Worm (Caenorhabditis elegans) whole organism, L2 larva: ENCODE measurements around the gene C06B3.6.

Experiments used
- ceh-82 ChIP-seq: fragments of 150-350 bp; optimal IDR thresholded peaks from 2 replicates; lab custom pipeline; 2014; ENCODE audit warnings: missing biosample characterization, missing genetic modification characterization
- egl-27 ChIP-seq: sonication (generic microtip); optimal IDR thresholded peaks from 3 replicates; lab custom pipeline; 2017; ENCODE audit warnings: missing biosample characterization, missing genetic modification reagents, missing genetic modification characterization
- nhr-12 ChIP-seq: fragments of 150-350 bp; optimal IDR thresholded peaks from 2 replicates; lab custom pipeline; 2014; ENCODE audit warnings: missing biosample characterization, missing genetic modification characterization
- nhr-25 ChIP-seq: fragments of 150-350 bp; sonication (generic microtip); optimal IDR thresholded peaks from 3 replicates; lab custom pipeline; 2014; ENCODE audit warnings: missing biosample characterization, missing genetic modification characterization

DNA sequence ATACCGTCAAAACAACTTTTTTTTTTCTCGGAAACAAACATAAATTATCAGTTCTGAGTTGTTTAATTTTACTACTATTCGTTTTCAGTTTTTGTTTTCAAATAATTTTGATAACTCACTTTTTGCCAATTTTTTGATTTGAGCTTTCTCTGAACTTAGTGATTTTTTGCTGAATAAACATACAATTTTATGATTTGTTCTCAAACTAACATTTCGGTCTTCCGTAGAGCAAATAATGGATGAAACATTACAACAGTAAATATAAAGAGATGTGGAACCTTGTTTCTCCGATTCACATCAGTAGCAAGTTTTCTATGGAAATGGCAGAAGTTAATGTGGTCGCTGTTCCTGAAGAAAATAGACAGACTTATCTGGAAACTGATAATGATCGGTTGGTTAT, 41.0 kb upstream of the C06B3.6 start, which contains the start of gene R10D12.7:
- TF ChIP-seq ceh-82 (no peak), nhr-12 (no peak), nhr-25 (tag; lab: Kevin White, UChicago) (no peak), egl-27 (tag; lab: Kevin White, UChicago) (no peak)
